Worm (Caenorhabditis elegans): ENCODE results near the gene B0035.18.

B0035.18 gene

ce11 chrIV:11332751-11333150 is 12.6 kb downstream of the B0035.18 start, which contains the start of gene sart-3:
TSS of gene sart-3 (minus strand) at chrIV:11332969.
- no peak for TF ChIP-seq ama-1 (optimal IDR thresholded peaks at IDR 0.05)
- TF ChIP-seq ama-1 (GFP tag; optimal IDR thresholded peaks at IDR 0.05) = peak in 1 of 2 experiments; percentile 73
- no peak for TF ChIP-seq die-1 (tag; optimal IDR thresholded peaks at IDR 0.05)
- TF ChIP-seq lin-35 (GFP tag; optimal IDR thresholded peaks at IDR 0.05) = no peak
- peak; percentile 45 for TF ChIP-seq hrde-1 (tag; optimal IDR thresholded peaks at IDR 0.05; ENCODE audit: borderline replicate concordance)
- no peak for TF ChIP-seq rec-8 (tag; optimal IDR thresholded peaks at IDR 0.05)
- TF ChIP-seq lin-54 (GFP tag; optimal IDR thresholded peaks at IDR 0.05) = peak; percentile 5
- no peak for TF ChIP-seq snpc-3.4 (tag; optimal IDR thresholded peaks at IDR 0.05)
- no peak for TF ChIP-seq ceh-27 (GFP tag; optimal IDR thresholded peaks at IDR 0.05)

ce11 chrIV:11336180-11336579 is 16.1 kb downstream of the B0035.18 start:
- no peak for TF ChIP-seq ets-4 (GFP tag; optimal IDR thresholded peaks at IDR 0.05)
- no peak for TF ChIP-seq ztf-25 (GFP tag; IDR thresholded peaks at IDR 0.05)
- TF ChIP-seq nhr-120 (GFP tag; IDR thresholded peaks at IDR 0.05) = no peak
- no peak for TF ChIP-seq akir-1 (GFP tag; optimal IDR thresholded peaks at IDR 0.05)
- TF ChIP-seq snpc-1.1 (tag; optimal IDR thresholded peaks at IDR 0.05; ENCODE audit: insufficient read depth) = no peak
- TF ChIP-seq F10E7.11 (tag; optimal IDR thresholded peaks at IDR 0.05) = no peak
- no peak for TF ChIP-seq Y53G8AR.9 (GFP tag; conservative IDR thresholded peaks at IDR 0.05)
- TF ChIP-seq mcd-1 (GFP tag; IDR thresholded peaks at IDR 0.05) = no peak
- no peak for TF ChIP-seq gei-17 (GFP tag; optimal IDR thresholded peaks at IDR 0.05)
- no peak for TF ChIP-seq B0019.2 (GFP tag; conservative IDR thresholded peaks at IDR 0.05)
- no peak for TF ChIP-seq Y56A3A.18 (GFP tag; IDR thresholded peaks at IDR 0.05)
- no peak for TF ChIP-seq F57A8.1 (GFP tag; optimal IDR thresholded peaks at IDR 0.05)
- no peak for TF ChIP-seq ztf-26 (tag; optimal IDR thresholded peaks at IDR 0.05)
- TF ChIP-seq Y95B8A.8 (GFP tag; IDR thresholded peaks at IDR 0.05) = no peak
- TF ChIP-seq dpl-1 (GFP tag; optimal IDR thresholded peaks at IDR 0.05) = no peak
- no peak for TF ChIP-seq athp-1 (tag; optimal IDR thresholded peaks at IDR 0.05)
- TF ChIP-seq C17E4.6 (GFP tag; IDR thresholded peaks at IDR 0.05) = no peak
- no peak for TF ChIP-seq ceh-40 (GFP tag; IDR thresholded peaks at IDR 0.05)
- no peak for TF ChIP-seq fkh-3 (tag; optimal IDR thresholded peaks at IDR 0.05)

ce11 chrIV:11337021-11337420 is 16.9 kb downstream of the B0035.18 start, which contains the start of gene F54E12.2:
TSS of gene F54E12.2 (minus strand) at chrIV:11337184.
- TF ChIP-seq madf-8 (GFP tag; conservative IDR thresholded peaks at IDR 0.05) (peak; percentile 96), rec-8 (tag; optimal IDR thresholded peaks at IDR 0.05) (no peak), nhr-90 (tag; optimal IDR thresholded peaks at IDR 0.05) (no peak), ztf-3 (GFP tag; optimal IDR thresholded peaks at IDR 0.05) (no peak), dpl-1 (GFP tag; optimal IDR thresholded peaks at IDR 0.05) (peak; percentile 94), rcor-1 (GFP tag; IDR thresholded peaks at IDR 0.05) (peak; percentile 88), attf-3 (GFP tag; conservative IDR thresholded peaks at IDR 0.05) (0 out of 2 replicates have a peak, but pooled peaks have one; percentile 46), tlf-1 (GFP tag; optimal IDR thresholded peaks at IDR 0.05) (peak; percentile 90), lin-54 (GFP tag; optimal IDR thresholded peaks at IDR 0.05) (peak; percentile 82), fkh-3 (tag; optimal IDR thresholded peaks at IDR 0.05) (no peak), Y95B8A.8 (GFP tag; IDR thresholded peaks at IDR 0.05) (peak; percentile 95), athp-1 (tag; optimal IDR thresholded peaks at IDR 0.05) (peak; percentile 38), B0261.1 (tag; optimal IDR thresholded peaks at IDR 0.05) (no peak), Y67H2A.10 (GFP tag; conservative IDR thresholded peaks at IDR 0.05) (peak; percentile 35; the same call in 1 of the 2 replicates), nhr-80 (tag; optimal IDR thresholded peaks at IDR 0.05) (no peak), Y53F4B.3 (GFP tag; IDR thresholded peaks at IDR 0.05) (peak; percentile 45; the same call in 1 of the 2 replicates), ztf-25 (GFP tag; IDR thresholded peaks at IDR 0.05) (peak; percentile 83; the same call in 1 of the 2 replicates), F52B5.7 (tag; optimal IDR thresholded peaks at IDR 0.05) (no peak), dox-1 (GFP tag; IDR thresholded peaks at IDR 0.05) (peak; percentile 89), Y79H2A.3 (GFP tag; conservative IDR thresholded peaks at IDR 0.05) (peak; percentile 90), ceh-40 (GFP tag; IDR thresholded peaks at IDR 0.05) (no peak), lir-1 (GFP tag; conservative IDR thresholded peaks at IDR 0.05) (no peak; the same call in 1 of the 2 replicates), F57C9.4 (tag; optimal IDR thresholded peaks at IDR 0.05) (no peak), K12H6.12 (tag; optimal IDR thresholded peaks at IDR 0.05) (no peak), B0019.2 (GFP tag; conservative IDR thresholded peaks at IDR 0.05) (peak; percentile 88), mes-4 (tag; optimal IDR thresholded peaks at IDR 0.05) (no peak), pbrm-1 (GFP tag; IDR thresholded peaks at IDR 0.05) (peak; percentile 78)
